Fruit fly (Drosophila melanogaster): Measurements from ENCODE around the gene Rpt2.
A peak's percentile ranks its signal among the peaks of the same experiment; 100 is the strongest.

The Rpt2 gene

dm6 chr3R:23886270-23887095 is 44.9 kb downstream of the Rpt2 start (continued):
- TF ChIP-seq ken (GFP tag; IDR thresholded peaks at IDR 0.05) (peak; percentile 76; the same call in 2 of the 3 replicates), CG1603 (tag; optimal IDR thresholded peaks at IDR 0.05) (peak; percentile 76), unc-4 (GFP tag; IDR thresholded peaks at IDR 0.05; ENCODE audit: partially characterized antibody) (no peak), Opbp (GFP tag; IDR thresholded peaks at IDR 0.05; ENCODE audit: partially characterized antibody) (no peak), CG34376 (GFP tag; optimal IDR thresholded peaks at IDR 0.05) (no peak), hb (GFP tag; IDR thresholded peaks at IDR 0.05; ENCODE audit: partially characterized antibody) (no peak), CG3838 (GFP tag; optimal IDR thresholded peaks at IDR 0.05) (peak; percentile 44), CG14441 (GFP tag; IDR thresholded peaks at IDR 0.05) (peak; percentile 74), CG1792 (GFP tag; optimal IDR thresholded peaks at IDR 0.05) (peak; percentile 44), Adf1 (GFP tag; IDR thresholded peaks at IDR 0.05) (no peak), CG33213 (GFP tag; optimal IDR thresholded peaks at IDR 0.05) (peak; percentile 46), Fer3 (tag; optimal IDR thresholded peaks at IDR 0.05) (peak; percentile 67), btn (GFP tag; optimal IDR thresholded peaks at IDR 0.05) (peak; percentile 63), chm (GFP tag; IDR thresholded peaks at IDR 0.05) (peak; percentile 59; the same call in 1 of the 2 replicates), pb (GFP tag; optimal IDR thresholded peaks at IDR 0.05) (peak; percentile 41), tna (GFP tag; IDR thresholded peaks at IDR 0.05; ENCODE audit: partially characterized antibody) (no peak), Dip2 (GFP tag; IDR thresholded peaks at IDR 0.05) (no peak), bigmax (GFP tag; optimal IDR thresholded peaks at IDR 0.05) (no peak), CG8478 (optimal IDR thresholded peaks at IDR 0.05) (no peak), bowl (GFP tag; IDR thresholded peaks at IDR 0.05) (no peak), sima (GFP tag; optimal IDR thresholded peaks at IDR 0.05) (peak; percentile 9), Xrp1 (GFP tag; IDR thresholded peaks at IDR 0.05) (peak; percentile 97), sna (GFP tag; IDR thresholded peaks at IDR 0.05; ENCODE audit: partially characterized antibody) (no peak), tup (GFP tag; optimal IDR thresholded peaks at IDR 0.05) (peak; percentile 36), zen (tag; optimal IDR thresholded peaks at IDR 0.05) (peak; percentile 95), vfl (GFP tag; optimal IDR thresholded peaks at IDR 0.05) (peak; percentile 52), CG18262 (tag; optimal IDR thresholded peaks at IDR 0.05) (peak; percentile 96), TFAM (GFP tag; optimal IDR thresholded peaks at IDR 0.05) (peak; percentile 73), CG5245 (GFP tag; optimal IDR thresholded peaks at IDR 0.05) (peak; percentile 82), YL-1 (GFP tag; optimal IDR thresholded peaks at IDR 0.05) (peak; percentile 25), gce (GFP tag; IDR thresholded peaks at IDR 0.05) (peak; percentile 77; the same call in 2 of the 3 replicates), esg (GFP tag; conservative IDR thresholded peaks at IDR 0.05) (peak; percentile 79), otp (GFP tag; IDR thresholded peaks at IDR 0.05) (peak; percentile 84; the same call in 2 of the 3 replicates), Jarid2 (GFP tag; optimal IDR thresholded peaks at IDR 0.05) (peak; percentile 54), H15 (GFP tag; IDR thresholded peaks at IDR 0.05) (peak; percentile 74; the same call in 2 of the 3 replicates), B-H1 (GFP tag; IDR thresholded peaks at IDR 0.05) (peak; percentile 74), dmrt99B (tag; optimal IDR thresholded peaks at IDR 0.05) (peak; percentile 92), CG6854 (GFP tag; optimal IDR thresholded peaks at IDR 0.05) (peak; percentile 31), Side (GFP tag; optimal IDR thresholded peaks at IDR 0.05) (peak; percentile 80), Fer2 (tag; optimal IDR thresholded peaks at IDR 0.05) (peak; percentile 42), CG6813 (GFP tag; optimal IDR thresholded peaks at IDR 0.05) (peak; percentile 90), CG10366 (GFP tag; IDR thresholded peaks at IDR 0.05) (peak; percentile 71), toy (GFP tag; IDR thresholded peaks at IDR 0.05) (no peak), CG12391 (tag; optimal IDR thresholded peaks at IDR 0.05) (peak; percentile 94), BEAF-32 (GFP tag; optimal IDR thresholded peaks at IDR 0.05) (no peak), trh (GFP tag; optimal IDR thresholded peaks at IDR 0.05) (peak; percentile 68), zen2 (GFP tag; IDR thresholded peaks at IDR 0.05; ENCODE audit: partially characterized antibody) (no peak), pzg (GFP tag; optimal IDR thresholded peaks at IDR 0.05) (no peak), lab (GFP tag; optimal IDR thresholded peaks at IDR 0.05) (peak; percentile 74)

Data from whole organism, embryonic.